Fruit fly (Drosophila melanogaster): ENCODE results near the gene HemK2.

Gene HemK2

DNA sequence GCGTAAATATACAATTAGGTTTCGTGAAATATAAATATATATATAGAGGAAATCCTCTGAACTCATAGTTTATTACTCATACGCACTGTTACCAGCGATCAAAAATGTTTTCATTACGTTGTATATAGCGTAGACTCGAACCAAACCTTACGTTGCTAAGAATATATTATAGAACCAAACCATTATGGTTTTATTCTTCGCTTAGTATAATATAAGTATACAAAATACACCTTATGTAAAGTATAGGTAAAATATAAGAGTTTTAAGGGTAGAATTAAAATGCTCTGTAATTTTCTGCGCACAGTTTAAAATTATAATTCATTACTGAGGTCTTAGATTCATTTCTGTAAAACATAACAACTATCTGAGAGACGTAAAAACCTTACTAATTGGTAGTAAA, 35.0 kb downstream of the HemK2 start:
- TF ChIP-seq CTCF (optimal IDR thresholded peaks at IDR 0.05) (peak in 1 of 2 experiments; percentile 22), CG8478 (optimal IDR thresholded peaks at IDR 0.05) (no peak)

DNA sequence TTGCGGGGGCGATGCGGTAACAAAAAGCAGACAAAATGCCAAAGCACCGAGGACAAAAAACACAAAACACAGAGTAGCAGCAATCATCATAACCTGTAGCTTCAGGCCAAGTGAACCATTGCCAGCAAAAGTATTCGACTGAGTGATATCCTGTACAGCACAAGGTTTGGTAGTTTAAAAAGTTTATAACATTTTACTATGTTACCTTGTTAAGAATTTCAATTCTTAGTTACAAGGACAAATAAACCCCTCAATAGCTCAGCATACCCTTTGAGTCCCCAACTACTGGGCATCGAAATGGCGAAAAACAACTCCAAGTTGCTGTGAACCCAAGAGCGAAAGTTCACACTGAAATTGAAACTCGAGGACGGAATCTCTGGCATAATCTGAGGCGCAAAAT, 36.4 kb downstream of the HemK2 start:
- TF ChIP-seq CG8478 (optimal IDR thresholded peaks at IDR 0.05) (no peak), CTCF (optimal IDR thresholded peaks at IDR 0.05) (no peak)

DNA sequence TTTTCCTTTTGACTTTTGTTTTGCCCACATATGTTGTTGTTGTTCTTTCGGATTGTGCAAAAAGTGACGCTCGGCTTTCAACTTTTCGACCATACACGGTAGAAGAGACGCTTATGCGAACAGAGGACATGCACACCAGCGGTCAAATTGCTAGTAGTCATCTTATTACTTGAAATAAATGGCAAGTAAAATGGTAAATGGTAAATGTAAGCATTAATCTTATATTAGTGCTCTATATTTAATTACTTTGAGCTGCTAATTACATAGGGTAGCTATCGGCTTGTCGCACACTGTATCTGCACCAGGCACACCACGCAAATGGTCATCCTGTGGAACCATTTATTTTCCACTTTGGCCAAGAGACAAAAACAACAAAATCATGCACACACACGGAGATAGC, 38.2 kb downstream of the HemK2 start:
- no peak for TF ChIP-seq CG8478 (optimal IDR thresholded peaks at IDR 0.05)
- TF ChIP-seq CTCF (optimal IDR thresholded peaks at IDR 0.05) = no peak

DNA sequence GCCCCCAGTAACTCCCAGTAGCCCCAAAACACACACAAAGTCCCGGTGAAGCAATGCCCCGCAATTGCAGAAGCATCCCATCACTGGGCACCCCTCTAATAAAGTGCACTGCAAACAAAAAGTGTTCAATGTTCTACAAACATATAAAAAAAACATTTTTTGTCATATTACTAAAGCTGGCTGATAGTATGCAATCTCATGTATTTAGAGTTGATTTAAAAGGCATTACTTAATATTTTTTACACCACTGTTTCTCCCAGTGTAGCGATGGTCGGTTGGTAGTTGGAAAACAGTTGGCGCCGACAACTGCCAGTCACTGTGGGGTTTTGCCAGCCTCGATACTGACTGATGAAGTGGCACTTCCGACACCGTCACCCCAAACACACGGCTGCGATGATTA, 39.1 kb downstream of the HemK2 start:
- TF ChIP-seq CTCF (optimal IDR thresholded peaks at IDR 0.05) (no peak), CG8478 (optimal IDR thresholded peaks at IDR 0.05) (no peak)
